Fruit fly (Drosophila melanogaster) whole organism, embryonic: Measurements from ENCODE around the gene Dus3.
A peak's percentile ranks its signal among the peaks of the same experiment; 100 is the strongest.

Experiments
- Ada2b ChIP-seq: fragments of 200-800 bp; sonication (Bioruptor generic); IDR thresholded peaks from 2 replicates; pipeline ENCODE4 v1.3.6; 2022; ENCODE audit warnings: missing biosample characterization, missing genetic modification characterization
- Asciz ChIP-seq: fragments of 200-800 bp; sonication (Bioruptor generic); optimal IDR thresholded peaks from 2 replicates; lab custom pipeline; 2017; ENCODE audit warnings: missing biosample characterization, mild to moderate bottlenecking, missing genetic modification characterization, missing genetic modification reagents
- Atf3 ChIP-seq: fragments of 200-800 bp; sonication (Bioruptor generic); optimal IDR thresholded peaks from 3 replicates; lab custom pipeline; 2016; ENCODE audit warnings: missing biosample characterization, missing genetic modification characterization
- Atf6 ChIP-seq: fragments of 200-800 bp; sonication (Bioruptor generic); IDR thresholded peaks from 2 replicates; pipeline ENCODE4 v1.3.6; 2022; ENCODE audit warnings: missing biosample characterization, missing genetic modification characterization
- BEAF-32 ChIP-seq: fragments of 200-800 bp; sonication (Bioruptor generic); optimal IDR thresholded peaks from 3 replicates; lab custom pipeline; 2017; ENCODE audit warnings: missing biosample characterization, missing genetic modification characterization, mild to moderate bottlenecking, moderate library complexity, missing genetic modification reagents
- Bdp1 ChIP-seq: fragments of 200-800 bp; sonication (Bioruptor generic); optimal IDR thresholded peaks from 3 replicates; lab custom pipeline; 2016; ENCODE audit warnings: missing biosample characterization, missing genetic modification characterization
- Bgb ChIP-seq: fragments of 200-800 bp; sonication (Bioruptor generic); IDR thresholded peaks from 2 replicates; pipeline ENCODE4 v1.3.6; 2022; ENCODE audit warnings: missing biosample characterization, missing genetic modification characterization; ENCODE audit not compliant: partially characterized antibody
- Bteb2 ChIP-seq: fragments of 200-800 bp; sonication (Bioruptor generic); optimal IDR thresholded peaks from 2 replicates; lab custom pipeline; 2016; ENCODE audit warnings: missing biosample characterization, missing genetic modification characterization
- CG10274 ChIP-seq: fragments of 200-800 bp; sonication (Bioruptor generic); optimal IDR thresholded peaks from 3 replicates; lab custom pipeline; 2017; ENCODE audit warnings: missing biosample characterization, mild to moderate bottlenecking, missing genetic modification characterization
- CG10431 ChIP-seq: fragments of 200-800 bp; sonication (Bioruptor generic); optimal IDR thresholded peaks from 3 replicates; lab custom pipeline; 2018; ENCODE audit warnings: missing biosample characterization, mild to moderate bottlenecking, missing genetic modification characterization
- CG10462 ChIP-seq: fragments of 200-800 bp; sonication (Bioruptor generic); optimal IDR thresholded peaks from 2 replicates; lab custom pipeline; 2016; ENCODE audit warnings: missing biosample characterization, missing genetic modification characterization
- CG10565 ChIP-seq: fragments of 200-800 bp; sonication (Bioruptor generic); optimal IDR thresholded peaks from 3 replicates; lab custom pipeline; 2016; ENCODE audit warnings: missing biosample characterization, mild to moderate bottlenecking, missing genetic modification characterization
- CG10979 ChIP-seq: fragments of 200-800 bp; sonication (Bioruptor generic); optimal IDR thresholded peaks from 2 replicates; lab custom pipeline; 2018; ENCODE audit warnings: missing biosample characterization, mild to moderate bottlenecking, missing genetic modification characterization, moderate library complexity
- CG11398 ChIP-seq: fragments of 200-800 bp; sonication (Bioruptor generic); optimal IDR thresholded peaks from 2 replicates; lab custom pipeline; 2016; ENCODE audit warnings: missing biosample characterization, missing genetic modification characterization
- CG12391 ChIP-seq: fragments of 200-800 bp; sonication (Bioruptor generic); optimal IDR thresholded peaks from 3 replicates; lab custom pipeline; 2018; ENCODE audit warnings: missing biosample characterization, mild to moderate bottlenecking, missing genetic modification characterization, moderate library complexity
- CG12942 ChIP-seq: fragments of 200-800 bp; sonication (Bioruptor generic); optimal IDR thresholded peaks from 3 replicates; lab custom pipeline; 2016; ENCODE audit warnings: missing biosample characterization, missing genetic modification characterization
- CG14667 ChIP-seq: fragments of 200-800 bp; sonication (Bioruptor generic); IDR thresholded peaks from 2 replicates; pipeline ENCODE4 v1.3.6; 2022; ENCODE audit warnings: missing biosample characterization, missing genetic modification characterization
- CG18262 ChIP-seq: fragments of 200-800 bp; optimal IDR thresholded peaks from 3 replicates; lab custom pipeline; 2019; ENCODE audit warnings: missing biosample characterization, mild to moderate bottlenecking, missing genetic modification characterization, moderate library complexity
- CG2116 ChIP-seq: fragments of 200-800 bp; sonication (Bioruptor generic); optimal IDR thresholded peaks from 3 replicates; lab custom pipeline; 2018; ENCODE audit warnings: missing biosample characterization, mild to moderate bottlenecking, missing genetic modification characterization
- CG30020 ChIP-seq: fragments of 200-800 bp; optimal IDR thresholded peaks from 2 replicates; lab custom pipeline; 2019; ENCODE audit warnings: missing biosample characterization, mild to moderate bottlenecking, missing genetic modification characterization, moderate library complexity
- CG34422 ChIP-seq: fragments of 200-800 bp; sonication (Bioruptor generic); IDR thresholded peaks from 3 replicates; pipeline ENCODE4 v1.3.6; 2022; ENCODE audit warnings: missing biosample characterization, missing genetic modification characterization
- CG4282 ChIP-seq: fragments of 200-800 bp; sonication (Bioruptor generic); optimal IDR thresholded peaks from 2 replicates; lab custom pipeline; 2016; ENCODE audit warnings: missing biosample characterization, missing genetic modification characterization
- CG4617 ChIP-seq: fragments of 200-800 bp; sonication (Bioruptor generic); optimal IDR thresholded peaks from 3 replicates; lab custom pipeline; 2016; ENCODE audit warnings: missing biosample characterization, missing genetic modification characterization, borderline replicate concordance
- CG7963 ChIP-seq: fragments of 200-800 bp; sonication (Bioruptor generic); IDR thresholded peaks from 3 replicates; pipeline ENCODE4 v1.3.6; 2022; ENCODE audit warnings: missing biosample characterization, missing genetic modification characterization; ENCODE audit not compliant: partially characterized antibody
- CG8359 ChIP-seq: fragments of 200-800 bp; sonication (Bioruptor generic); optimal IDR thresholded peaks from 2 replicates; lab custom pipeline; 2017; ENCODE audit warnings: missing biosample characterization, mild to moderate bottlenecking, missing genetic modification characterization, borderline replicate concordance
- CG9932 ChIP-seq: fragments of 200-800 bp; sonication (Bioruptor generic); IDR thresholded peaks from 2 replicates; pipeline ENCODE4 v1.3.6; 2022; ENCODE audit warnings: missing biosample characterization, missing genetic modification characterization
- CHES-1-like ChIP-seq: fragments of 200-800 bp; sonication (Bioruptor generic); optimal IDR thresholded peaks from 2 replicates; lab custom pipeline; 2016; ENCODE audit warnings: missing biosample characterization, missing genetic modification characterization
- CTCF ChIP-seq: fragments of 200-800 bp; sonication (Bioruptor generic); optimal IDR thresholded peaks from 2 replicates; lab custom pipeline; 2017; ENCODE audit warnings: missing biosample characterization, mild to moderate bottlenecking, missing genetic modification characterization, moderate library complexity
- Doc2 ChIP-seq: fragments of 200-800 bp; sonication (Bioruptor generic); IDR thresholded peaks from 2 replicates; pipeline ENCODE4 v1.3.6; 2022; ENCODE audit warnings: missing biosample characterization, missing genetic modification characterization
- ERR ChIP-seq: fragments of 200-800 bp; sonication (Bioruptor generic); optimal IDR thresholded peaks from 2 replicates; lab custom pipeline; 2016; ENCODE audit warnings: missing biosample characterization, missing genetic modification characterization
- Fer1 ChIP-seq: fragments of 200-800 bp; sonication (Bioruptor generic); optimal IDR thresholded peaks from 2 replicates; lab custom pipeline; 2017; ENCODE audit warnings: missing biosample characterization, mild to moderate bottlenecking, missing genetic modification characterization
- Gug ChIP-seq: fragments of 200-800 bp; sonication (Bioruptor generic); IDR thresholded peaks from 4 replicates; pipeline ENCODE4 v1.3.6; 2022; ENCODE audit warnings: missing biosample characterization, missing genetic modification characterization
- Mad ChIP-seq: fragments of 200-800 bp; sonication (Bioruptor generic); optimal IDR thresholded peaks from 2 replicates; lab custom pipeline; 2016; ENCODE audit warnings: missing biosample characterization, missing genetic modification characterization
- Nf-YA ChIP-seq: fragments of 200-800 bp; sonication (Bioruptor generic); IDR thresholded peaks from 2 replicates; pipeline ENCODE4 v1.3.6; 2022; ENCODE audit warnings: missing biosample characterization, missing genetic modification characterization
- Nf-YB ChIP-seq: fragments of 200-800 bp; sonication (Bioruptor generic); optimal IDR thresholded peaks from 3 replicates; lab custom pipeline; 2019; ENCODE audit warnings: missing biosample characterization, mild to moderate bottlenecking, missing genetic modification characterization, moderate library complexity
- Scr ChIP-seq: fragments of 200-800 bp; sonication (Bioruptor generic); IDR thresholded peaks from 2 replicates; pipeline ENCODE4 v1.3.6; 2022; ENCODE audit warnings: missing biosample characterization, missing genetic modification characterization; ENCODE audit not compliant: partially characterized antibody
- Xrp1 ChIP-seq: fragments of 200-800 bp; sonication (Bioruptor generic); IDR thresholded peaks from 2 replicates; pipeline ENCODE4 v1.3.6; 2022; ENCODE audit warnings: missing biosample characterization, missing genetic modification characterization
- al ChIP-seq: fragments of 200-800 bp; sonication (Bioruptor generic); IDR thresholded peaks from 2 replicates; pipeline ENCODE4 v1.3.6; 2022; ENCODE audit warnings: missing biosample characterization, missing genetic modification characterization
- bcd ChIP-seq: fragments of 200-800 bp; sonication (Bioruptor generic); optimal IDR thresholded peaks from 2 replicates; lab custom pipeline; 2017; ENCODE audit warnings: missing biosample characterization, mild to moderate bottlenecking, missing genetic modification characterization
- en ChIP-seq: fragments of 200-800 bp; sonication (Bioruptor generic); optimal IDR thresholded peaks from 2 replicates; lab custom pipeline; 2016; ENCODE audit warnings: missing biosample characterization, missing genetic modification characterization
- gro ChIP-seq: fragments of 200-800 bp; sonication (Bioruptor generic); optimal IDR thresholded peaks from 2 replicates; lab custom pipeline; 2016; ENCODE audit warnings: missing biosample characterization, missing genetic modification characterization
- lov ChIP-seq, 2 experiments: fragments of 200-800 bp in 1 of 2; fragments of >200 bp in 1 of 2; sonication (Bioruptor generic) in 1 of 2; IDR thresholded peaks in 1 of 2; optimal IDR thresholded peaks in 1 of 2; 2 replicates in 1 of 2; 3 replicates in 1 of 2; pipeline versions ENCODE4 v1.3.6 to Lab custom; 2017 to 2022; ENCODE audit warnings: missing biosample characterization in 1 of 2, missing genetic modification characterization in 1 of 2
- luna ChIP-seq: fragments of 200-800 bp; sonication (Bioruptor generic); optimal IDR thresholded peaks from 2 replicates; lab custom pipeline; 2016; ENCODE audit warnings: missing biosample characterization, missing genetic modification characterization
- maf-S ChIP-seq: fragments of 200-800 bp; sonication (Bioruptor generic); optimal IDR thresholded peaks from 2 replicates; lab custom pipeline; 2016; ENCODE audit warnings: missing biosample characterization, missing genetic modification characterization
- mirr ChIP-seq: fragments of 200-800 bp; sonication (Bioruptor generic); optimal IDR thresholded peaks from 3 replicates; lab custom pipeline; 2018; ENCODE audit warnings: missing biosample characterization, mild to moderate bottlenecking, missing genetic modification characterization
- nau ChIP-seq: fragments of 200-800 bp; sonication (Bioruptor generic); optimal IDR thresholded peaks from 3 replicates; lab custom pipeline; 2017; ENCODE audit warnings: missing biosample characterization, mild to moderate bottlenecking, missing genetic modification characterization, missing genetic modification reagents
- otp ChIP-seq: fragments of 200-800 bp; sonication (Bioruptor generic); IDR thresholded peaks from 3 replicates; pipeline ENCODE4, ENCODE4 v1.3.6; 2022; ENCODE audit warnings: missing biosample characterization, missing genetic modification characterization
- prd ChIP-seq, 3 experiments: fragments of >200 bp in 2 of 3; fragments of 200-800 bp in 1 of 3; sonication (Bioruptor generic) in 1 of 3; optimal IDR thresholded peaks in 2 of 3; IDR thresholded peaks in 1 of 3; 2 replicates in 2 of 3; 3 replicates in 1 of 3; pipeline versions ENCODE4 v1.3.6 to Lab custom; 2017 to 2022; ENCODE audit warnings: missing biosample characterization in 1 of 3, missing genetic modification characterization in 1 of 3

Gene Dus3

dm6 chr2L:19795320-19796110, 36.8 kb downstream of the Dus3 start (continued):
- TF ChIP-seq gro (GFP tag; lab: Kevin White, UChicago) (peak; percentile 29), Atf3 (peak; percentile 24), CG18262 (tag; lab: Kevin White, UChicago) (peak; percentile 46), CG8359 (GFP tag; lab: Kevin White, UChicago) (no peak), Doc2 (GFP tag; lab: Robert Waterston, UW) (no peak), CG30020 (peak; percentile 66), CG2116 (GFP tag; lab: Kevin White, UChicago) (peak; percentile 92), mirr (GFP tag; lab: Kevin White, UChicago) (no peak), BEAF-32 (GFP tag; lab: Kevin White, UChicago) (peak; percentile 88), CG4617 (GFP tag; lab: Kevin White, UChicago) (peak; percentile 82), Bdp1 (peak; percentile 18), CG12942 (GFP tag; lab: Kevin White, UChicago) (no peak)

- TF ChIP-seq ERR, result no peak
- TF ChIP-seq CG34422, result no peak
- no peak for TF ChIP-seq Bgb (GFP tag; lab: Robert Waterston, UW)
- TF ChIP-seq Scr (GFP tag; lab: Robert Waterston, UW), result no peak
- no peak for TF ChIP-seq CG10565
- no peak for TF ChIP-seq CG9932 (GFP tag; lab: Robert Waterston, UW)
- no peak for TF ChIP-seq Atf3
- no peak for TF ChIP-seq al (GFP tag; lab: Robert Waterston, UW)
- TF ChIP-seq Nf-YA (GFP tag; lab: Robert Waterston, UW), result no peak
- TF ChIP-seq Fer1 (GFP tag; lab: Kevin White, UChicago), result peak; percentile 71
- no peak for TF ChIP-seq bcd
- no peak for TF ChIP-seq CHES-1-like (GFP tag; lab: Kevin White, UChicago)
- TF ChIP-seq prd (optimal IDR thresholded peaks at IDR 0.05; lab: Kevin White, UChicago), result no peak
- TF ChIP-seq prd (GFP tag; IDR thresholded peaks at IDR 0.05; lab: Robert Waterston, UW), result no peak
- no peak for TF ChIP-seq CG11398
- TF ChIP-seq Ada2b (GFP tag; lab: Robert Waterston, UW), result no peak; the same call in 1 of the 2 replicates
- TF ChIP-seq CG14667 (GFP tag; lab: Robert Waterston, UW), result no peak
- TF ChIP-seq Mad (GFP tag; lab: Kevin White, UChicago), result no peak
- TF ChIP-seq CG10979 (tag; lab: Kevin White, UChicago), result no peak
- TF ChIP-seq Bdp1, result no peak
- TF ChIP-seq otp (GFP tag; lab: Robert Waterston, UW), result 0 out of 3 replicates have a peak, but pooled peaks have one; percentile 12
- no peak for TF ChIP-seq CG12942 (GFP tag; lab: Kevin White, UChicago)
- TF ChIP-seq Gug (GFP tag; lab: Robert Waterston, UW), result no peak
- TF ChIP-seq Bteb2 (GFP tag; lab: Kevin White, UChicago), result no peak
- no peak for TF ChIP-seq Atf6
- no peak for TF ChIP-seq CG7963 (GFP tag; lab: Robert Waterston, UW)
- TF ChIP-seq Asciz (GFP tag; lab: Kevin White, UChicago), result peak; percentile 9
- TF ChIP-seq Nf-YB (GFP tag; lab: Kevin White, UChicago), result no peak
- TF ChIP-seq CG10462 (GFP tag; lab: Kevin White, UChicago), result peak; percentile 7
- peak; percentile 35 for TF ChIP-seq CG12391
- no peak for TF ChIP-seq luna
- TF ChIP-seq en (GFP tag; lab: Kevin White, UChicago), result no peak
- TF ChIP-seq CTCF (GFP tag; lab: Kevin White, UChicago), result no peak
- TF ChIP-seq CG4282, result no peak
- peak; percentile 23 for TF ChIP-seq CG10431
- TF ChIP-seq Xrp1, result no peak
- no peak for TF ChIP-seq CG10274 (GFP tag; lab: Kevin White, UChicago)
- TF ChIP-seq nau (GFP tag; lab: Kevin White, UChicago), result peak; percentile 47
- no peak for TF ChIP-seq lov (optimal IDR thresholded peaks at IDR 0.05; lab: Kevin White, UChicago)
- TF ChIP-seq lov (GFP tag; IDR thresholded peaks at IDR 0.05; lab: Robert Waterston, UW), result 0 out of 3 replicates have a peak, but pooled peaks have one; percentile 3
- TF ChIP-seq maf-S (GFP tag; lab: Kevin White, UChicago), result no peak
Observed at dm6 chr2L:19796111-19796451, 37.4 kb downstream of the Dus3 start, which contains the start of gene sick. TSS of gene sick (plus strand) at chr2L:19796365.
